Worm (Caenorhabditis elegans) whole organism, dauer: Measurements from ENCODE around the gene sec-3.

ENCODE experiments used
- unc-62 ChIP-seq: sonication (generic microtip); optimal IDR thresholded peaks from 2 replicates; lab custom pipeline; 2017; ENCODE audit warnings: missing biosample characterization, missing genetic modification reagents, missing genetic modification characterization

The sec-3 gene

DNA sequence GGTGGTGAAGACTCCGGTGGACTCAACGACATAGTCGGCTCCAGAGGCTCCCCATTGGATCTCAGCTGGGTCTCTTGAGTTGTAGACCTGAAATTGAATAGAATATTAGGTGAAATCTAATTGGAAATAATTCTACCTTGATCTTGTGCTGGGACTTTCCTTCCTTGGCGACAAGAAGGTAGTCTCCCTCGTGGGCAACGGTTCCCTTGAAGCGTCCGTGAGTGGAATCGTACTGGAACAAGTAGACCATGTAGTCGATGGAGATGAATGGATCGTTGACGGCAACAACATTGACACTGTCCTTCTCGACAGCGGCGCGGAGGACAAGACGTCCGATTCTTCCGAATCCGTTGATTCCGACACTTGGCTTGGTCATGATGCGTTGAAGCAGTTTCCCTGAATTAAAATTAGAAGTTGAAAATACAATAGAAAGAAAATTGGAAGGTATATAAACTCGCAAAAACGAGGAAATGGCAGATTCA, 13.3 kb upstream of the sec-3 start, which contains the start of gene gpd-3:
gpd-3 (minus strand) TSS at position 396 of the 482 bp plus-strand sequence.
- TF ChIP-seq unc-62 = no peak

DNA sequence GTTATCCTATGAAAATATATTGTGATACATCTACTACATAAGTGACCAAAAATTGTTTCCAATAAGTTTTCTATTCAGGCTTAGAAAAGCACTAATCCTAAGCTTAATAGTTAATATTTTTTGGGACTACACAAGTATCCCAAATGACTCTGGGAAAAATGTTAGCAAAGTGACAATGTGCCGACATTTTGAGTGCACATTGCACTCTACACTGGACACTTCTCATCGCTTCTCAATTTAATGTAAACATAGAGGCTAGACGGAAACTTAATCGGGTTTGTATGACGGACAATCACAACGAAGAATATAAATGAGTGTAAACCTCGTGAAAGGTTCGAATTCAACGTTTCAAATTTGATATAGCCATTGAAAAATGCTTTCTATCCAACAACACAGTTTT, 12.0 kb upstream of the sec-3 start:
- TF ChIP-seq unc-62 = no peak

DNA sequence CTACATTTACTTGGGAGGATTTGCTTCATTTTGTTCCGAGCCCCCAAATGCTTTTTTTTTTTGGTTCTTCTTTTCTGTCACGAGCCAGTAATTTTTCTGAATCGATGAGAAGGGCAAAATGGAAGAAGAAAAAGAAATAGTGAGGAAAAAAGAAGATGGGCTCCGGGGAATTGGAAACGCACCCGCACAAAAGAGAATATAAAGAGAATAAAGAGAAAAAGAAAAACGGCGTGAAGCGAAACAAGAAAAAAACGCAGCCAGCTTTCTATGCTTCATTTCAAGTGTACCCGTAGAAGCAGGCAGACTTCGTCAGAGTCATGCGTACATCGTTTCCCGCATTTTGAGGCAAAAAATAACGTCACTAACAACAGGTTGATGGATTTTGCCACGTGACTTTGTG, 11.4 kb upstream of the sec-3 start:
- no peak for TF ChIP-seq unc-62

DNA sequence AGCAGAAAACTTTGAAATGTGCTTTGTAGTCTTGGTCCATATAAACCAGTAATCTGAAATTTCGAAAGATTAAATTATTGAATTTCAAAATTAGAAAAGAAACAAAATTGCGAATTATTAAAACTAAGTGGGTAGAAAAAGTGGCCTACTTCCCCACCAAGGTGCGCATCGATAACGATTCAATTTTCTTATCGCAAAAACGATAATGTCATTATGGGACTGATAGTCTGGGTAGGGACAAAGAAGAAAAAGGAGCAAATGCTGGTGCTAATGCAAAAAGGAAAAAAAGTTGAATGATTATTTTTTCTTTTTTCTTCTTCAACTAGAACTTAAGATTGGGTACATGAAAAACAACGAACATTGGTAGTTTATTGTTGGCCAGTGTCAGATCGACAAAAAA, 10.9 kb upstream of the sec-3 start, which contains the start of gene gpcp-1:
gpcp-1 (minus strand) TSS at position 53 of the 400 bp plus-strand sequence.
- no peak for TF ChIP-seq unc-62

DNA sequence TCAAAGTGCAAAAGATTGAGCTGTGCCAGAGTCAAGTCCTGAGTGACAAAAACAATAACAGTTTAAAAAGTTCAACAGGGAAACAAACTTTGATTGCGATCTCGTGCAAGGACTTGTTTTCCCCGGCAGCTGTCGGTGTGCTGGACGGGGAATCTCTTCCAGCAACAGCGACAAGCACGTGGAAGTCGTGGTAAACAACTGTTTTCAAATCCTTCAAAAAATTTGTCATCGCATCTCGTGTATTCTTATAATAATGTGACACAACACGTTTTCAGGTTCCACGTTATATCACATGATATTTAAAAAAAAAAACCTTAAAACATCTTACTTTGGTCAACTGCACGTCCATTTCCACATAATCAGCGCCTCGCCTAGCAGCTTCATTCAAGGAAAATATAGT, 9.0 kb upstream of the sec-3 start:
- no peak for TF ChIP-seq unc-62

DNA sequence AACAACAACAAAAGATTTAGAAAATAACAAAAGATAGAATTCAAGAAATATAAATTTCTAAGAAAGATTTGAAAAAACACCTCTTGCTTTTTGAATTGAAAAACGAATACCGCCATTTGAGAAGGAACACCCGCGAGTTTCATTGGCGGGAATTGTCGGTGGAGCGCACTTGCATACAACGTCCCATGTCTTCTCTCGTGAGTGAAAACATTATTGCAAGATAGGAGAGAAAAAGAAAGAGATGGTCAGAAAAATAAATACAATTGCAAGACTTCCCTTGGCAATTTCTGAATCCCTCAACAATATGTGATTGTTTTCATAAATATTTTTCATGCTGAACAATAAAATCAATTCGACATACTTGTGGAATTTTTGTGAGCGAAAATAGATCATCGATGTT, 6.5 kb upstream of the sec-3 start, which contains the start of gene K10B3.5:
K10B3.5 (minus strand) TSS at position 343 of the 400 bp plus-strand sequence.
- TF ChIP-seq unc-62 = no peak

DNA sequence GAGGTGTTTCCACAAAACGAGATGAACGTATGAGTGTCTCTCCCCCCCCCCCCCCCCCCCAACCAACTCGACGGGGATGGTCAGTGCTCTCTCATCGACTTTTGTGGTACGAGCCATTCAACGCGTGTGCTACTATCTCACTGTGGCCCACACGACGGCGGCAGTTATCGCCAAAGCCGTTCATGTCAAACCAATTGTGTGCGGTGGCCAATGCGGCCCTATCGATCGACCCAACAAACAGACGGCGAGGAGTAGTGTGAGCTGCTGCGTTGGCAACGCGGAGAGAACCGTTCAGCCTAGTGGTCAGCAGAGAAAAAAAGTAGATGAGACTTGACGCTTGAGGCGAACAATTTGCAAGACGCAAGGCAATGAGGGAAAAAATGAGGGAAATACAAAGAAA, 3.2 kb upstream of the sec-3 start:
- no peak for TF ChIP-seq unc-62

DNA sequence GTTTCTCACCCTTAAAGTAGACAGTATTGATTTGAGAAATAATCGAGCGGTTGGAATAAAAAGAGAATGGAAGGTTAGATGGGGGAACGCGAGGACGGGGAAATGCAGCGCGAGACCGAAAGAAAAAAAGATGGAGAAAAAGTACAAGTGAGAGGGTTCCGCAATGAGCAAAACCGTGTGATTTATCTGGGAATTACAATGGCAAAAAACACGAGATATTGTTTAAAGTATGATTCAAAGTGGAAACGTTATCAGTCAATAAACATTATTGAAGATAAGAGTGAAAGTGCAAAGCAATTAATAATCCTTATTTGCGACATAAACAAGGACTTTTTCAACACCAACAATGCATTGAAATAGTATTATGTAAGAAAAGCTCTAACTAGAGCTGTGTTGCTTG, 2.5 kb upstream of the sec-3 start, which contains the start of gene ztf-13:
ztf-13 (minus strand) TSS at position 11 of the 400 bp plus-strand sequence.
- no peak for TF ChIP-seq unc-62

DNA sequence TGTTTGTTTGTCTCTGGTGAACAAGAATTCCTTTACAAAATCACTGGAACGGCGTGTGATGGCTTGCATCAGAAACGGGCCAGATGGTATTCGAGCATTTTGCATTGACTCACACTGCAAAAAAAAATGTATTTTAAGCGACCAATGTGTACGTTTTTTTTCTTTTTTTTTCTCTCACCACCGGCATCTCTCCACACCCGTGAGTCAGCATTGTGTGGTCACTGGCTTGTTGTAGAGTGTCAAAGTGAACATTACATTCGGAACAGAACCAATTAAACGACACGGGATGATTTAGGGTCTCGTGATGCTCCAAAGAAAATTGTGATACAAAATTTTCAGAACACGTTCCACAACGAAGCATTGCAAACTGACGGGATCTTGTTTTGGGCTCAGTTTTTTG, 1.9 kb upstream of the sec-3 start:
- no peak for TF ChIP-seq unc-62

DNA sequence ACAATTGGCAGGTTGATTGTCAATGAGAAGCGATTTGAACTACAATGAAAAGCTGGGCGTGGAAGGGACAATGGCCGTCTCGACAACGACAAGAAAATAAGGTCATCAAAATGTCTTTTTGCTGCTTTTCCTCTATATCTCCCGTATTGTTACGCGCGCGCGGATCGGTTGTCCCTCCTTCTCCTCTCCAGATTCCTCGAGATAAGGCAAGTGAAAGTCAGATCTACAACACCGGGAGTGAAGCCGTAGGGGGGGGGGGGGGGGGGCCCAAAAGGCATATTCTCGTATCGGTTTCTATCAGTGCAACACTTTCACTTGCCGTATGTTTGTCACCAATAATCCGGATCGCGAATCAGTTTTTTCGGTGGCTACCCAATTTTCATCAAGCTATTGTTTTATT, 5.3 kb downstream of the sec-3 start, which contains the start of gene wrt-2:
wrt-2 (minus strand) TSS at position 46 of the 400 bp plus-strand sequence.
- no peak for TF ChIP-seq unc-62

DNA sequence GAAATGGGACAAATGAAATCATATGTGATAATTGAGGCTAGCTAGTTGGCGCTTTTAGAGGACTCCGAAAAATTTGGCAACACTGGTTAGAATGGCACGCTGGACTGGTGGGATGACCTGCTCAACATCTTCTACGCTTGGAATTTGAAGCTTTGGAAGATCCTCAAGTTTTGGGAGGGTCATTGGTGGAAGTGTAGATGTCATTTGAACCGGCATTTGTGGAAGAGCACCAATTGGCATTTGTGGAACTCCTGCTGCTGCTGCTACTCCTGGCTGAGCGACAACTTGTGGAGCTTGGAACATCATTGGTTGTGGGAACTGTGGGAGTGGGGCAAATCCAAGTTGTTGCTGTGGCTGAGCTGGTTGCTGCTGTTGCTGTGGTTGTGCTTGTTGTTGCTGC, 7.2 kb downstream of the sec-3 start:
- TF ChIP-seq unc-62 = no peak

DNA sequence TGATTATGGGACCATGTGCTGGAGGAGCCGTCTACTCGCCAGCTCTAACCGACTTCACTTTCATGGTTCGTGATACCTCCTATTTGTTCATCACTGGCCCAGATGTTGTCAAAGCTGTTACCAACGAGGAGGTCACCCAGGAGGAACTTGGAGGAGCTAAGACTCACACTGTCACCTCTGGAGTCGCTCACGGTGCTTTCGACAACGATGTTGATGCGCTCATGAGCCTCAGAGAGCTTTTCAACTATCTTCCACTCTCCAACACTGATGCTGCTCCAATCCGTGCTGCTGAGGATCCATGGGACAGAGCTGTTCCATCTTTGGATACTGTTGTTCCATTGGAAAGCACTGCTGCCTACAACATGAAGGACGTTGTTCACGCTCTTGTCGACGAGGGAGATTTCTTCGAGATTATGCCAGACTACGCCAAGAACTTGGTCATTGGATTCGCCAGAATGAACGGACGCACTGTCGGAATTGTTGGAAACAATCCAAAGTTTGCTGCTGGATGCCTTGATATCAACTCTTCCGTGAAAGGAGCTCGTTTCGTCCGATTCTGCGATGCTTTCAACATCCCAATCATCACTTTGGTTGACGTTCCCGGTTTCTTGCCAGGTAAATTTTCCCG, 8.4 kb downstream of the sec-3 start:
- TF ChIP-seq unc-62 = no peak

DNA sequence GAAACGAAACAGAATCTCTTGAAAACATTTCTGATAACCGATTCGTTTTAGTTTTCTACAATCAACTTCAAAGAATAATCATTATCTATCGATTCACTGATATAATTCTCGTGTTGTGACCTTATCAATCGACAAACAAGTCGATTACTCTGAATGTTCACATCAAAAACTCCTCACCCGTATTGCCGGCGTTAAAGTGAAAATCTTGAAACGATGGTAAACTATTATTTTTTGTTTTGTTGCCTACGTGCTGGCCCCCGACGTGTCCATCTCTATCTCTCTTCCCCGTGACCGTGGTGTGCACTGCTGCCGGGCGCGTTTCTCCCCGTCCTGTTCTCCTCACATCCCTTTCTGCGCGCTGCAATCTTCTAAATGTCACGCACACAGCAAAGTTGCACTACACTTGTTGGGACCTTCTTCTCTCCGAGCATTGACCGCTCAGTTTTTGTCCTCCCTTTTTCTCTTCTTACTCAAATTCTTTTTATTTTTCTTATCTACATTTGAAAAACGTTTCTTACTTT, 9.7 kb downstream of the sec-3 start:
- TF ChIP-seq unc-62 = no peak

DNA sequence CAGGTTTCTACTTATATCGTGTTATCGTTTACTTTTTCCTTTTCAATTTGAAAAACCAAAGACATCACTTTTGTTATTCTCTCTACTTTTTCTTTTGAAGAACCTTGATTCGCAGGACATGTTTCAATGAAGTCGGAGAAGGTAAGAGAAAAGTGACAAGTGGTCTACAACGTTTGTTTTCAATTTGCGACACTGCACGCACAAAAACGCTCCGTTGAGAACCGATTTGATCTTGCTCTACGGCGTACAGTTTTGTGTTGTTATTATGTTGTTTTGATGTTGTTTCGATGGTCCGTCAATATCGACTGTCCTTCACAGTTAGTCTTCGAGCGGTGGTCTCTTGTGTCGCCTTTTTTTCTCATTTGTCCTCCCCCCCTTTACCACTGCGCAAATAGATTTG, 10.2 kb downstream of the sec-3 start, which contains the start of gene pccb-1:
pccb-1 (plus strand) TSS at position 127 of the 400 bp plus-strand sequence.
- no peak for TF ChIP-seq unc-62

DNA sequence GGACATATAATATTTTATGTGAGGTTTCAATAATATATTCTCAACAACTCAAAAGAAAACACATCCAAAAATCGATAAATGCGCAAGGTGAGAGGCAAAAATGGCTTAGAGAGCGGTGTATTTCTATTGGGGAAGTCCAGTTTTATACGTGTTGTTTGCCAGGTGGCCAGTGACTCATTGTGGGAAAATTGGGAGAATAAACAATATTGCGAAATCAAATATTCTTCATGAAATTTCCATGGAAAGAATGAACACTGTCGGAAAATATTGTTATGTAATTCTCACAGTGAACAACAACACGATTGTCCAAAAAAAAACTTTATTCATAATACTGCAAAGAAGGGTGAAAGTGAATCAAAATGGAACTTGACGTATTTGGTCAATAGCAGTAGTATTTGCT, 12.0 kb downstream of the sec-3 start:
- TF ChIP-seq unc-62 = no peak

DNA sequence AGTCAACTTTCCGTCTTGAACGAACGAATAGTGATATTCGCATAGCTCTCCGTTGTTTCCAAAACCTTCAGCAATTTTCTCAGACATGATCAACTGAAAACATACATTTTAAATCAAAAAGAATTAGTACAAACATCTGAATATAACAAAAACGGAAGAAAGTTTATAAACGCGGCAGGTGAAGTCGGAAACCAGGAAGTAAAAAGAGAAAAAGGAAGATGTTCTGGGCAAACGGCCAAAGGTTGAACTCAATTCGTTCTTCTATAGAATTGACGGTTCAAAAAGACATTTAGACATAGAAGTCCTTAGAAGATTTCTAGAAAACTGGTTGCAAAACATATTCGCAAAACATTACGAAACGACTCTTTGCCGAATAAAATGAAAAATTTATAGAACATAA, 12.4 kb downstream of the sec-3 start, which contains the start of gene F52E4.5:
F52E4.5 (minus strand) TSS at position 101 of the 400 bp plus-strand sequence.
- TF ChIP-seq unc-62 = no peak

DNA sequence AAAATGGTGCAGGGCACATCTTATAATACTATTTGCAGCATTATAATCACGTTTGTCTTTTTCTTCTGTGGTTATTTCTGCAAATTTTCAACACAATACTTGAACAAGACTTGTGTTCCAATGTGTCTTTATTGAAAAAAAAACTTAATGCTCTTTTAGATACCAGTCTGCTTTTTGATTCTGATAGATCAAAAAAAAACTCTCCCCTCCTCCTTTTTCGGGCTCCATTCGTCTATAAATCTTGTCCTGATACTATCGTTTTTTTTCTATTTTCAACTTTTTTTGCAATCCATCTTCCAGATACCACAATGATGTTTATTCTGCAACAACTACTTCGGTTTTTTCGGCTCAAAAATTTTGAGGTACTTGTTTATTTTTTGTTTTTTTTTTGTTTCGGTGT, 18.8 kb downstream of the sec-3 start, which contains the start of gene twk-16:
twk-16 (plus strand) TSS at position 301 of the 400 bp plus-strand sequence.
- TF ChIP-seq unc-62 = no peak

DNA sequence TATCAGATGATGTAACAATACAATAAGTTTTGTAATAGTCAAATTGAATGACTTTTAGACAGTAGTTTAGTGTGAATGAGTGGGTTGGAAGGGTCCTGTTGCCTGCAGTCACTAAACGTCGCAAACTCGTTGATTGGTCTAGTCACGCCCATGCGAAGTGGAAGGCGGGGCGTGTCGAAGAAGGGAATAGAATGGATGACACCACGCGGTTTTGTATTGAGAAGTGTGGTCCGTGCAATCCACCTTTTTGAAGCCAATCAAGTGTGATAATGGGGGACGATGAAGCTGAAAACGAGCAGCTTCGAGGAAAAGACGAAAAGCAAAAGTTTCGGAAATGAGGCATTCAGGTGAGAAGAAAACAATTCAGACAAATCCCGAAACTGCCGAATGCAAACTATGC, 29.3 kb downstream of the sec-3 start, which contains the start of gene ceh-31:
ceh-31 (minus strand) TSS at position 101 of the 400 bp plus-strand sequence.
- no peak for TF ChIP-seq unc-62
